Fruit fly (Drosophila melanogaster): Measurements from ENCODE around the gene CG43373.
A peak's percentile ranks its signal among the peaks of the same experiment; 100 is the strongest.

CG43373 gene

dm6 chr3L:16544220-16544619 is 1.1 kb upstream of the CG43373 start (continued):
- TF ChIP-seq CG34224 (GFP tag; IDR thresholded peaks at IDR 0.05; ENCODE audit: partially characterized antibody) (no peak), Lhr (GFP tag; optimal IDR thresholded peaks at IDR 0.05) (no peak), Dip3 (GFP tag; optimal IDR thresholded peaks at IDR 0.05) (no peak), gsb (GFP tag; IDR thresholded peaks at IDR 0.05) (no peak), CG12391 (tag; optimal IDR thresholded peaks at IDR 0.05) (no peak), ranshi (GFP tag; IDR thresholded peaks at IDR 0.05) (peak; percentile 19; the same call in 1 of the 2 replicates), trh (GFP tag; optimal IDR thresholded peaks at IDR 0.05) (no peak), CG7987 (GFP tag; optimal IDR thresholded peaks at IDR 0.05) (no peak), ara (GFP tag; IDR thresholded peaks at IDR 0.05) (no peak; the same call in 1 of the 2 replicates), CG10959 (GFP tag; IDR thresholded peaks at IDR 0.05) (peak; percentile 59), TFAM (GFP tag; optimal IDR thresholded peaks at IDR 0.05) (no peak), sens (GFP tag) (peak; percentile 87), tgo (GFP tag; IDR thresholded peaks at IDR 0.05) (peak; percentile 37; the same call in 1 of the 3 replicates), Hand (GFP tag; optimal IDR thresholded peaks at IDR 0.05) (no peak), CG4328 (GFP tag; optimal IDR thresholded peaks at IDR 0.05) (no peak), CkIIα-i1 (GFP tag; IDR thresholded peaks at IDR 0.05) (no peak), CG2875 (GFP tag; optimal IDR thresholded peaks at IDR 0.05) (no peak), GATAe (GFP tag; conservative IDR thresholded peaks at IDR 0.05) (no peak), CG30431 (GFP tag; optimal IDR thresholded peaks at IDR 0.05) (no peak), sd (tag; optimal IDR thresholded peaks at IDR 0.05) (no peak), CG11247 (GFP tag; IDR thresholded peaks at IDR 0.05) (no peak), gce (GFP tag; IDR thresholded peaks at IDR 0.05) (no peak), Lpt (GFP tag; optimal IDR thresholded peaks at IDR 0.05) (no peak), sqz (GFP tag; optimal IDR thresholded peaks at IDR 0.05) (no peak), Atf6 (GFP tag; IDR thresholded peaks at IDR 0.05) (no peak), CG6854 (GFP tag; optimal IDR thresholded peaks at IDR 0.05) (no peak), NfI (GFP tag; optimal IDR thresholded peaks at IDR 0.05) (peak; percentile 17), Ptx1 (GFP tag; IDR thresholded peaks at IDR 0.05) (peak; percentile 41; the same call in 1 of the 2 replicates), org-1 (GFP tag; optimal IDR thresholded peaks at IDR 0.05) (no peak), nmo (GFP tag; optimal IDR thresholded peaks at IDR 0.05) (peak; percentile 16), twi (tag; optimal IDR thresholded peaks at IDR 0.05) (no peak), CG2889 (GFP tag; IDR thresholded peaks at IDR 0.05) (no peak), CG13894 (tag; optimal IDR thresholded peaks at IDR 0.05) (no peak), CG8765 (GFP tag; IDR thresholded peaks at IDR 0.05) (no peak), peb (GFP tag; IDR thresholded peaks at IDR 0.05) (no peak), HLH3B (GFP tag; IDR thresholded peaks at IDR 0.05) (peak; percentile 64; the same call in 1 of the 2 replicates), CG12071 (GFP tag; optimal IDR thresholded peaks at IDR 0.05) (peak; percentile 22), ATbp (GFP tag; optimal IDR thresholded peaks at IDR 0.05) (peak; percentile 11), gem (tag; optimal IDR thresholded peaks at IDR 0.05) (peak; percentile 66), ash1 (GFP tag; optimal IDR thresholded peaks at IDR 0.05) (no peak), CG8281 (tag; optimal IDR thresholded peaks at IDR 0.05) (no peak), CG15479 (GFP tag; optimal IDR thresholded peaks at IDR 0.05) (no peak), maf-S (GFP tag; optimal IDR thresholded peaks at IDR 0.05) (no peak), ac (GFP tag; optimal IDR thresholded peaks at IDR 0.05) (no peak), CG10274 (GFP tag; optimal IDR thresholded peaks at IDR 0.05) (no peak), Ravus (GFP tag; IDR thresholded peaks at IDR 0.05) (no peak), wek (GFP tag; optimal IDR thresholded peaks at IDR 0.05) (no peak), Hey (tag; optimal IDR thresholded peaks at IDR 0.05) (no peak), Tbp (GFP tag; optimal IDR thresholded peaks at IDR 0.05) (no peak), CG18619 (GFP tag; optimal IDR thresholded peaks at IDR 0.05) (no peak), nerfin-2 (GFP tag; IDR thresholded peaks at IDR 0.05; ENCODE audit: partially characterized antibody) (no peak), Usf (GFP tag; optimal IDR thresholded peaks at IDR 0.05) (no peak)
